Worm (Caenorhabditis elegans) whole organism, late embryonic: ENCODE data around the gene Y59C2A.1.

Source experiments
- C08G9.2 ChIP-seq: sonication (generic microtip); optimal IDR thresholded peaks from 2 replicates; lab custom pipeline; 2016; ENCODE audit warnings: mild to moderate bottlenecking, missing genetic modification characterization, moderate library complexity, missing compliant biosample characterization
- C38D4.7 ChIP-seq: fragments of 200-800 bp; sonication (Bioruptor generic); optimal IDR thresholded peaks from 2 replicates; lab custom pipeline; 2018; ENCODE audit warnings: mild to moderate bottlenecking, missing genetic modification characterization, moderate library complexity, missing compliant biosample characterization
- K09A11.1 ChIP-seq: sonication (generic microtip); optimal IDR thresholded peaks from 2 replicates; lab custom pipeline; 2017; ENCODE audit warnings: antibody characterized with exemption, mild to moderate bottlenecking, missing genetic modification characterization, missing compliant biosample characterization; ENCODE audit not compliant: insufficient read depth
- ahr-1 ChIP-seq: sonication (generic microtip); optimal IDR thresholded peaks from 2 replicates; lab custom pipeline; 2016; ENCODE audit warnings: missing genetic modification characterization, missing compliant biosample characterization
- ama-1 ChIP-seq: fragments of 150-350 bp; optimal IDR thresholded peaks from 2 replicates; lab custom pipeline; 2014
- ceh-14 ChIP-seq: sonication (generic microtip); optimal IDR thresholded peaks from 2 replicates; lab custom pipeline; 2016; ENCODE audit warnings: missing genotype, missing genetic modification characterization, missing compliant biosample characterization
- ceh-19 ChIP-seq: fragments of 200-800 bp; sonication (Bioruptor generic); optimal IDR thresholded peaks from 2 replicates; lab custom pipeline; 2018; ENCODE audit warnings: mild to moderate bottlenecking, missing genetic modification characterization, missing compliant biosample characterization
- ceh-22 ChIP-seq: sonication (generic microtip); optimal IDR thresholded peaks from 2 replicates; lab custom pipeline; 2017; ENCODE audit warnings: missing biosample characterization, missing genetic modification characterization
- ceh-24 ChIP-seq: sonication (generic microtip); optimal IDR thresholded peaks from 2 replicates; lab custom pipeline; 2016; ENCODE audit warnings: mild to moderate bottlenecking, missing genetic modification characterization, missing compliant biosample characterization
- ceh-30 ChIP-seq: fragments of 150-350 bp; optimal IDR thresholded peaks from 2 replicates; lab custom pipeline; 2014; ENCODE audit warnings: missing biosample characterization, missing genetic modification characterization
- ceh-31 ChIP-seq: sonication (generic microtip); optimal IDR thresholded peaks from 2 replicates; lab custom pipeline; 2016; ENCODE audit warnings: missing genetic modification characterization, missing compliant biosample characterization
- ceh-45 ChIP-seq: fragments of 200-800 bp; sonication (Bioruptor generic); IDR thresholded peaks from 2 replicates; pipeline ENCODE4 v1.3.6; 2022; ENCODE audit warnings: missing genetic modification reagents, missing genetic modification characterization, missing compliant biosample characterization
- ceh-48 ChIP-seq: sonication (generic microtip); optimal IDR thresholded peaks from 2 replicates; lab custom pipeline; 2016; ENCODE audit warnings: missing genetic modification characterization, inconsistent platforms, missing compliant biosample characterization
- ceh-6 ChIP-seq: fragments of 200-800 bp; sonication (Bioruptor generic); optimal IDR thresholded peaks from 2 replicates; lab custom pipeline; 2018; ENCODE audit warnings: mild to moderate bottlenecking, missing genetic modification characterization, missing compliant biosample characterization
- ceh-9 ChIP-seq: sonication (generic microtip); optimal IDR thresholded peaks from 2 replicates; lab custom pipeline; 2016; ENCODE audit warnings: mild to moderate bottlenecking, missing genetic modification characterization, inconsistent platforms, missing compliant biosample characterization
- che-1 ChIP-seq: sonication (generic microtip); optimal IDR thresholded peaks from 2 replicates; lab custom pipeline; 2016; ENCODE audit warnings: mild to moderate bottlenecking, missing genetic modification characterization, missing compliant biosample characterization
- dmd-4 ChIP-seq: sonication (generic microtip); optimal IDR thresholded peaks from 2 replicates; lab custom pipeline; 2016; ENCODE audit warnings: borderline replicate concordance, missing genetic modification characterization, missing compliant biosample characterization
- dve-1 ChIP-seq: sonication (generic microtip); optimal IDR thresholded peaks from 2 replicates; lab custom pipeline; 2017; ENCODE audit warnings: antibody characterized with exemption, mild to moderate bottlenecking, missing genetic modification characterization, missing compliant biosample characterization
- elt-2 ChIP-seq: sonication (generic microtip); optimal IDR thresholded peaks from 2 replicates; lab custom pipeline; 2016; ENCODE audit warnings: missing genetic modification reagents, missing genetic modification characterization, missing compliant biosample characterization
- elt-4 ChIP-seq: sonication (generic microtip); optimal IDR thresholded peaks from 2 replicates; lab custom pipeline; 2016; ENCODE audit warnings: missing genetic modification characterization, missing compliant biosample characterization
- eyg-1 ChIP-seq: sonication (generic microtip); optimal IDR thresholded peaks from 2 replicates; lab custom pipeline; 2016; ENCODE audit warnings: missing genotype, missing genetic modification characterization, missing compliant biosample characterization
- fax-1 ChIP-seq: sonication (generic microtip); optimal IDR thresholded peaks from 2 replicates; lab custom pipeline; 2016; ENCODE audit warnings: missing genotype, missing genetic modification characterization, missing compliant biosample characterization
- gmeb-2 ChIP-seq: sonication (generic microtip); optimal IDR thresholded peaks from 2 replicates; lab custom pipeline; 2016; ENCODE audit warnings: missing genetic modification characterization, inconsistent platforms, missing compliant biosample characterization
- hlh-30 ChIP-seq: sonication (generic microtip); optimal IDR thresholded peaks from 2 replicates; lab custom pipeline; 2017; ENCODE audit warnings: antibody characterized with exemption, missing genetic modification characterization, missing compliant biosample characterization; ENCODE audit not compliant: insufficient read depth
- hlh-6 ChIP-seq: sonication (generic microtip); optimal IDR thresholded peaks from 2 replicates; lab custom pipeline; 2016; ENCODE audit warnings: missing genotype, missing genetic modification characterization, missing compliant biosample characterization
- madf-2 ChIP-seq: sonication (generic microtip); optimal IDR thresholded peaks from 2 replicates; lab custom pipeline; 2017; ENCODE audit warnings: missing genetic modification characterization, missing compliant biosample characterization
- mec-3 ChIP-seq: sonication (generic microtip); optimal IDR thresholded peaks from 2 replicates; lab custom pipeline; 2016; ENCODE audit warnings: borderline replicate concordance, missing genetic modification characterization, missing compliant biosample characterization
- pat-9 ChIP-seq: fragments of 200-800 bp; sonication (Bioruptor generic); optimal IDR thresholded peaks from 2 replicates; lab custom pipeline; 2018; ENCODE audit warnings: mild to moderate bottlenecking, missing genetic modification characterization, moderate library complexity, missing compliant biosample characterization
- pax-1 ChIP-seq: fragments of 150-350 bp; optimal IDR thresholded peaks from 2 replicates; lab custom pipeline; 2014; ENCODE audit warnings: missing biosample characterization, missing genetic modification characterization
- pha-2 ChIP-seq: sonication (generic microtip); optimal IDR thresholded peaks from 2 replicates; lab custom pipeline; 2017; ENCODE audit warnings: mild to moderate bottlenecking, missing genetic modification characterization, missing compliant biosample characterization
- pha-4 ChIP-seq: fragments of 150-350 bp; optimal IDR thresholded peaks from 2 replicates; lab custom pipeline; 2018; ENCODE audit warnings: missing biosample characterization, missing genetic modification reagents, missing genetic modification characterization
- pqm-1 ChIP-seq: sonication (generic microtip); optimal IDR thresholded peaks from 2 replicates; lab custom pipeline; 2016; ENCODE audit warnings: missing genetic modification characterization, missing compliant biosample characterization
- rnt-1 ChIP-seq: sonication (generic microtip); optimal IDR thresholded peaks from 2 replicates; lab custom pipeline; 2016; ENCODE audit warnings: missing genetic modification characterization, missing compliant biosample characterization
- sdc-2 ChIP-seq: sonication (generic microtip); optimal IDR thresholded peaks from 2 replicates; lab custom pipeline; 2016; ENCODE audit warnings: missing genotype, missing genetic modification characterization, missing compliant biosample characterization
- sox-2 ChIP-seq: fragments of 200-800 bp; sonication (Bioruptor generic); IDR thresholded peaks from 2 replicates; pipeline ENCODE4 v1.3.6; 2022; ENCODE audit warnings: missing genetic modification reagents, missing genetic modification characterization, missing compliant biosample characterization
- tbx-7 ChIP-seq: sonication (generic microtip); optimal IDR thresholded peaks from 2 replicates; lab custom pipeline; 2016; ENCODE audit warnings: missing genotype, missing genetic modification characterization, missing compliant biosample characterization
- ttx-3 ChIP-seq: sonication (generic microtip); optimal IDR thresholded peaks from 2 replicates; lab custom pipeline; 2016; ENCODE audit warnings: missing genetic modification reagents, missing genetic modification characterization, missing compliant biosample characterization
- zip-5 ChIP-seq: sonication (generic microtip); optimal IDR thresholded peaks from 2 replicates; lab custom pipeline; 2016; ENCODE audit warnings: missing genetic modification characterization, missing compliant biosample characterization
- ztf-16 ChIP-seq: sonication (generic microtip); optimal IDR thresholded peaks from 2 replicates; lab custom pipeline; 2017; ENCODE audit warnings: missing genetic modification characterization, missing compliant biosample characterization

The Y59C2A.1 gene

ce11 chrII:2176688-2177087 is 31.2 kb upstream of the Y59C2A.1 start, which contains the start of gene gba-1:
Gene gba-1, plus strand, starts transcription at chrII:2176741.
- TF ChIP-seq fax-1 (tag; lab: Kevin White, UChicago) (no peak), elt-2 (tag; lab: Kevin White, UChicago) (peak; percentile 23)

- TF ChIP-seq ahr-1 (tag; lab: Kevin White, UChicago) (no peak), pha-4 (tag; lab: Kevin White, UChicago) (no peak), zip-5 (tag; lab: Kevin White, UChicago) (no peak), ceh-24 (tag; lab: Kevin White, UChicago) (no peak), pax-1 (tag; lab: Kevin White, UChicago) (no peak), ama-1 (no peak), sdc-2 (no peak), rnt-1 (tag; lab: Kevin White, UChicago) (no peak), ceh-48 (no peak), eyg-1 (tag; lab: Kevin White, UChicago) (no peak), K09A11.1 (tag; lab: Kevin White, UChicago) (no peak)
Measured at ce11 chrII:2177735-2178134, 30.2 kb upstream of the Y59C2A.1 start.

- no peak for TF ChIP-seq ceh-24 (tag; lab: Kevin White, UChicago)
- TF ChIP-seq sox-2 (GFP tag; lab: Robert Waterston, UW) = no peak
- TF ChIP-seq elt-4 (tag; lab: Kevin White, UChicago) = no peak
Measured at ce11 chrII:2186329-2186728, 21.6 kb upstream of the Y59C2A.1 start, which contains the start of gene gba-2. Gene gba-2, minus strand, starts transcription at chrII:2186434.

- TF ChIP-seq ceh-31 (tag; lab: Kevin White, UChicago) (no peak), ceh-14 (tag; lab: Kevin White, UChicago) (no peak), rnt-1 (tag; lab: Kevin White, UChicago) (no peak), madf-2 (tag; lab: Kevin White, UChicago) (no peak), ztf-16 (no peak), pha-2 (tag; lab: Kevin White, UChicago) (no peak), C38D4.7 (GFP tag; lab: Kevin White, UChicago) (no peak), eyg-1 (tag; lab: Kevin White, UChicago) (no peak), ceh-6 (GFP tag; lab: Kevin White, UChicago) (no peak), pax-1 (tag; lab: Kevin White, UChicago) (no peak), mec-3 (tag; lab: Kevin White, UChicago) (no peak)
Measured at ce11 chrII:2186730-2187129, 21.2 kb upstream of the Y59C2A.1 start.

ce11 chrII:2189357-2189756 is 18.6 kb upstream of the Y59C2A.1 start, which contains the start of gene mtq-2:
Gene mtq-2, minus strand, starts transcription at chrII:2189457.
- TF ChIP-seq dmd-4 (no peak), dve-1 (tag; lab: Kevin White, UChicago) (no peak), pha-2 (tag; lab: Kevin White, UChicago) (no peak), ceh-19 (GFP tag; lab: Kevin White, UChicago) (no peak), ceh-24 (tag; lab: Kevin White, UChicago) (no peak), hlh-6 (tag; lab: Kevin White, UChicago) (no peak), hlh-30 (tag; lab: Kevin White, UChicago) (no peak), K09A11.1 (tag; lab: Kevin White, UChicago) (no peak)
- TF ChIP-seq, all 69 proteins: peak for 0

- TF ChIP-seq dmd-4 = no peak
- TF ChIP-seq ceh-22 (tag; lab: Kevin White, UChicago) = no peak
- no peak for TF ChIP-seq ceh-45 (GFP tag; lab: Robert Waterston, UW)
- TF ChIP-seq ceh-9 (tag; lab: Kevin White, UChicago) = no peak
- TF ChIP-seq tbx-7 (tag; lab: Kevin White, UChicago) = no peak
- TF ChIP-seq che-1 = no peak
- TF ChIP-seq ceh-19 (GFP tag; lab: Kevin White, UChicago) = no peak
- TF ChIP-seq pha-2 (tag; lab: Kevin White, UChicago) = no peak
- TF ChIP-seq fax-1 (tag; lab: Kevin White, UChicago) = no peak
- no peak for TF ChIP-seq ceh-30 (tag; lab: Kevin White, UChicago)
- TF ChIP-seq ceh-6 (GFP tag; lab: Kevin White, UChicago) = no peak
- TF ChIP-seq pat-9 = no peak
- no peak for TF ChIP-seq ttx-3
- TF ChIP-seq hlh-6 (tag; lab: Kevin White, UChicago) = no peak
- no peak for TF ChIP-seq sox-2 (GFP tag; lab: Robert Waterston, UW)
- TF ChIP-seq C08G9.2 (tag; lab: Kevin White, UChicago) = no peak
- TF ChIP-seq gmeb-2 (tag; lab: Kevin White, UChicago) = no peak
- no peak for TF ChIP-seq pqm-1
- TF ChIP-seq, all 69 proteins: peak for 0
Measured at ce11 chrII:2190522-2190921, 17.4 kb upstream of the Y59C2A.1 start.
